Worm (Caenorhabditis elegans): ENCODE data around the gene F15D4.5.

F15D4.5 gene

ce11 chrII:13293502-13293901 is 48.3 kb downstream of the F15D4.5 start:
- TF ChIP-seq ref-1 (GFP tag; conservative IDR thresholded peaks at IDR 0.05) = no peak
- TF ChIP-seq flt-1 (GFP tag; IDR thresholded peaks at IDR 0.05) = no peak
- TF ChIP-seq cog-1 (tag; optimal IDR thresholded peaks at IDR 0.05) = no peak
- no peak for TF ChIP-seq klf-2 (GFP tag; conservative IDR thresholded peaks at IDR 0.05)
- no peak for TF ChIP-seq med-1 (GFP tag; optimal IDR thresholded peaks at IDR 0.05; ENCODE audit: insufficient read depth)
- no peak for TF ChIP-seq ztf-23 (GFP tag; IDR thresholded peaks at IDR 0.05)
- no peak for TF ChIP-seq ztf-29 (GFP tag; IDR thresholded peaks at IDR 0.05)
- no peak for TF ChIP-seq tab-1 (GFP tag; IDR thresholded peaks at IDR 0.05)
- no peak for TF ChIP-seq T22C8.4 (GFP tag; IDR thresholded peaks at IDR 0.05)

- no peak for TF ChIP-seq ref-1 (GFP tag; conservative IDR thresholded peaks at IDR 0.05)
- no peak for TF ChIP-seq flt-1 (GFP tag; IDR thresholded peaks at IDR 0.05)
- TF ChIP-seq klf-2 (GFP tag; conservative IDR thresholded peaks at IDR 0.05) = no peak
- no peak for TF ChIP-seq ztf-23 (GFP tag; IDR thresholded peaks at IDR 0.05)
- TF ChIP-seq tab-1 (GFP tag; IDR thresholded peaks at IDR 0.05) = no peak
- TF ChIP-seq T22C8.4 (GFP tag; IDR thresholded peaks at IDR 0.05) = no peak
- TF ChIP-seq ztf-29 (GFP tag; IDR thresholded peaks at IDR 0.05) = no peak
- no peak for TF ChIP-seq med-1 (GFP tag; optimal IDR thresholded peaks at IDR 0.05; ENCODE audit: insufficient read depth)
- no peak for TF ChIP-seq cog-1 (tag; optimal IDR thresholded peaks at IDR 0.05)
These were observed 52.1 kb downstream of the F15D4.5 start for ce11 chrII:13297283-13297682.

Measured in whole organism, midembryonic.